Worm (Caenorhabditis elegans) whole organism, L1 larva: ENCODE data around the gene ugt-47.

Experiments used
- aha-1 ChIP-seq: fragments of 150-350 bp; optimal IDR thresholded peaks from 2 replicates; lab custom pipeline; 2014; ENCODE audit warnings: missing biosample characterization, missing genetic modification characterization
- elt-3 ChIP-seq, 6 experiments: fragments of 150-350 bp in 1 of 6; sonication (generic microtip); optimal IDR thresholded peaks; 2 replicates each; lab custom pipeline; 2017 to 2018; ENCODE audit warnings: missing biosample characterization in 6 of 6, missing genetic modification characterization in 6 of 6, inconsistent platforms in 1 of 6

DNA sequence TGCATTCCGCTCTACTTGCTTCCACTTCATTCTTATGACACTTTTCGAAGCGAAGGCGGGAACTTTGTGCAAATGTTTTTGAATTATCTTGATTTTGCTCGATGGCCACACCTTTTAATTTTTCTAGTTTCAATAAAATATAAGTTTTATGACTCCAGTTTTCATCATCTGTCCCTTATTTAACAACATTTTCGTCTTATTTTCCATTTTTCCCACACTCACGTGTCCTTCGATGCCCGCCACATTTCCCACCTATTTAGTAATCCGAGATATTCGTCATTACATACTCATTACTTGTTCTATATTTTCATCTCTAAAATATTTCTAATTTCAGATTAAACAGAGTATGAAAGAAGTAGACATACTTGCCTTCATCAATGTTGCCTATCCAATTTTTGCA, 4.0 kb downstream of the ugt-47 start, which contains the start of gene srd-49:
- no peak for TF ChIP-seq elt-3 (tag; optimal IDR thresholded peaks at IDR 0.05; lab: Kevin White, UChicago)
- TF ChIP-seq aha-1 (tag; lab: Kevin White, UChicago) = no peak
